Worm (Caenorhabditis elegans): Measurements from ENCODE around the gene ger-1.

- TF ChIP-seq Y67H2A.10 (GFP tag; conservative IDR thresholded peaks at IDR 0.05), result no peak
- TF ChIP-seq pha-4 (tag; optimal IDR thresholded peaks at IDR 0.05), result no peak
- no peak for TF ChIP-seq lin-54 (GFP tag; optimal IDR thresholded peaks at IDR 0.05)
Observed at ce11 chrIII:7107965-7108364, 40.7 kb upstream of the ger-1 start, which contains the start of gene odd-1.

Data from whole organism, young adult.